Worm (Caenorhabditis elegans) whole organism, midembryonic: Measurements from ENCODE around the gene daf-14.

ENCODE experiments used
- flt-1 ChIP-seq: fragments of 200-800 bp; sonication (Bioruptor generic); IDR thresholded peaks from 2 replicates; pipeline ENCODE4 v1.3.6; 2022; ENCODE audit warnings: missing genetic modification characterization, missing compliant biosample characterization
- ref-1 ChIP-seq: fragments of 200-800 bp; sonication (Bioruptor generic); conservative IDR thresholded peaks from 2 replicates; pipeline ENCODE4 v1.3.6; 2022; ENCODE audit warnings: missing genetic modification reagents, missing genetic modification characterization, missing compliant biosample characterization
- ztf-29 ChIP-seq: fragments of 200-800 bp; sonication (Bioruptor generic); IDR thresholded peaks from 2 replicates; pipeline ENCODE4 v1.3.6; 2022; ENCODE audit warnings: missing genetic modification reagents, missing genetic modification characterization, missing compliant biosample characterization

DNA sequence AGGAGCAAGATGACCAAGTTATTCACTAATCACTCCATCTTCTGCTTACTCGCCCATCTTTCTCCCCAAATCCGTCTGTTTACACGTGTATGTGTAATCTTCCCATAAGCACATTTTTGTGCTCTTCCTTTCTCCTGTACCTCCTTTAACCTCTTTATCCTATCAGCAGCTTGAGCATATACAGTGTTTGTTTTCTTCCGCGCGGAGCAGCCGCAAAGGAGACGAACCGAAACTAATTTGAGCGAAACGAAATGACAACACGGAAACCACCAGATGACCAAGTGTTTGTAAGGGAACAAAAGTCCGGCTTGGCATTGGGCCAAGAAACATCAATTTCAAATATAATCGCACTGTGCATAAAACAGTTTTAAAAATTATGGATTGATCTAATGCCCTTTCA lies 54.0 kb downstream of the daf-14 start:
- TF ChIP-seq flt-1 (no peak), ztf-29 (GFP tag; lab: Robert Waterston, UW) (no peak), ref-1 (GFP tag; lab: Robert Waterston, UW) (no peak)
